Worm (Caenorhabditis elegans): ENCODE results near the gene tex-2.

tex-2 gene

DNA sequence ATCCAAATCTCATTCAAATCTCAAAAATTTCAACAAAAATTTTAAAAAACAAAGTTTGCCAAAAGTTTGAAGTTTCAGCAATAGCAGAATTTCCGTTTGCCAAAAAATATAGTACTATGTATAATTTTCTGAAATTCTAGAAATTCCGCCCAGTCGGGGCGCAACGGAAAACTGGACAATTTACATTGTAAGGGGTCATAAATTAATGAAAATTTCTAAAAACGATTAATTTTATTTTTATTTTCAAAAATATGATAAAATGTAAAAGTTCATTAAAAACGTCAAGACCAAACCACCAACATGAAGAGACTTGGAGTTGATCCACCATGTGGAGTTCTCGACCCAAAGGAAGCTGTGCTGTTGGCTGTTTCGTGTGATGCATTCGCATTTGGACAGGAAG lies 55.1 kb downstream of the tex-2 start, which contains the start of gene ZK1248.4:
ZK1248.4 (plus strand) TSS at position 301 of the 400 bp plus-strand sequence.
- TF ChIP-seq ets-4 (tag; optimal IDR thresholded peaks at IDR 0.05) (no peak), zip-5 (tag; optimal IDR thresholded peaks at IDR 0.05) (no peak), sdc-2 (tag; optimal IDR thresholded peaks at IDR 0.05) (no peak), pha-2 (tag; optimal IDR thresholded peaks at IDR 0.05) (no peak), hlh-6 (tag; optimal IDR thresholded peaks at IDR 0.05) (no peak), lin-11 (tag; optimal IDR thresholded peaks at IDR 0.05) (no peak), madf-2 (tag; optimal IDR thresholded peaks at IDR 0.05) (no peak), tbx-2 (tag; optimal IDR thresholded peaks at IDR 0.05) (no peak), pat-9 (tag; optimal IDR thresholded peaks at IDR 0.05) (no peak), che-1 (tag; optimal IDR thresholded peaks at IDR 0.05) (no peak), pag-3 (tag; optimal IDR thresholded peaks at IDR 0.05; ENCODE audit: borderline replicate concordance) (no peak), nhr-11 (tag; optimal IDR thresholded peaks at IDR 0.05) (no peak), ama-1 (optimal IDR thresholded peaks at IDR 0.05) (no peak), sox-2 (GFP tag; IDR thresholded peaks at IDR 0.05) (no peak), ceh-14 (tag; optimal IDR thresholded peaks at IDR 0.05) (no peak), ceh-31 (tag; optimal IDR thresholded peaks at IDR 0.05) (no peak)
